Fruit fly (Drosophila melanogaster): ENCODE results near the gene CG11722.

CG11722 gene

dm6 chr3R:10054278-10054975, 9.1 kb upstream of the CG11722 start (continued):
- TF ChIP-seq eve (GFP tag; optimal IDR thresholded peaks at IDR 0.05) (no peak), tio (GFP tag; optimal IDR thresholded peaks at IDR 0.05) (no peak), dimm (GFP tag; IDR thresholded peaks at IDR 0.05) (no peak), hb (GFP tag; IDR thresholded peaks at IDR 0.05; ENCODE audit: partially characterized antibody) (no peak), zen2 (GFP tag; IDR thresholded peaks at IDR 0.05; ENCODE audit: partially characterized antibody) (no peak), Med (GFP tag) (peak; percentile 79), CG18476 (GFP tag; optimal IDR thresholded peaks at IDR 0.05) (no peak), CG4730 (GFP tag; IDR thresholded peaks at IDR 0.05) (no peak), pros (GFP tag; optimal IDR thresholded peaks at IDR 0.05) (no peak), unpg (GFP tag; optimal IDR thresholded peaks at IDR 0.05) (peak; percentile 37), YL-1 (GFP tag; optimal IDR thresholded peaks at IDR 0.05) (no peak), CG12155 (GFP tag; optimal IDR thresholded peaks at IDR 0.05) (no peak), CG10654 (GFP tag; optimal IDR thresholded peaks at IDR 0.05) (no peak), gce (GFP tag; IDR thresholded peaks at IDR 0.05) (no peak), zfh2 (GFP tag; optimal IDR thresholded peaks at IDR 0.05) (no peak), Hr51 (GFP tag; optimal IDR thresholded peaks at IDR 0.05) (peak in 1 of 2 experiments; percentile 7), row (GFP tag; IDR thresholded peaks at IDR 0.05) (peak; percentile 45; the same call in 2 of the 3 replicates), CG12391 (tag; optimal IDR thresholded peaks at IDR 0.05) (peak; percentile 23), tx (GFP tag; optimal IDR thresholded peaks at IDR 0.05) (no peak), CG1233 (GFP tag; optimal IDR thresholded peaks at IDR 0.05) (peak; percentile 0), CG12071 (GFP tag; optimal IDR thresholded peaks at IDR 0.05) (peak; percentile 57), CG15073 (GFP tag; optimal IDR thresholded peaks at IDR 0.05) (no peak), CG13624 (GFP tag; optimal IDR thresholded peaks at IDR 0.05) (no peak), B-H2 (GFP tag; optimal IDR thresholded peaks at IDR 0.05) (peak; percentile 59), CG42726 (GFP tag; IDR thresholded peaks at IDR 0.05; ENCODE audit: partially characterized antibody) (no peak), mld (GFP tag; IDR thresholded peaks at IDR 0.05; ENCODE audit: partially characterized antibody) (no peak), so (GFP tag; IDR thresholded peaks at IDR 0.05) (no peak), CG6654 (GFP tag; optimal IDR thresholded peaks at IDR 0.05) (no peak), ato (GFP tag; IDR thresholded peaks at IDR 0.05; ENCODE audit: partially characterized antibody) (no peak), CG12219 (GFP tag; optimal IDR thresholded peaks at IDR 0.05) (peak; percentile 9), CG15479 (GFP tag; optimal IDR thresholded peaks at IDR 0.05) (no peak), CG13424 (tag; optimal IDR thresholded peaks at IDR 0.05) (peak; percentile 27), twi (tag; optimal IDR thresholded peaks at IDR 0.05) (no peak), ham (GFP tag; IDR thresholded peaks at IDR 0.05) (no peak), CG33213 (GFP tag; optimal IDR thresholded peaks at IDR 0.05) (no peak), CG11504 (tag; optimal IDR thresholded peaks at IDR 0.05) (no peak), slp2 (GFP tag; optimal IDR thresholded peaks at IDR 0.05) (no peak), sna (GFP tag; IDR thresholded peaks at IDR 0.05; ENCODE audit: partially characterized antibody) (no peak), CG9437 (GFP tag; optimal IDR thresholded peaks at IDR 0.05) (peak; percentile 17), GATAe (GFP tag; conservative IDR thresholded peaks at IDR 0.05) (peak; percentile 50; the same call in 1 of the 2 replicates), CG6854 (GFP tag; optimal IDR thresholded peaks at IDR 0.05) (peak; percentile 17), sug (tag; optimal IDR thresholded peaks at IDR 0.05) (peak; percentile 80), Poxn (GFP tag; IDR thresholded peaks at IDR 0.05) (no peak), CG7963 (GFP tag; IDR thresholded peaks at IDR 0.05; ENCODE audit: partially characterized antibody) (no peak), Dfd (GFP tag; optimal IDR thresholded peaks at IDR 0.05) (no peak), pho (GFP tag; optimal IDR thresholded peaks at IDR 0.05) (no peak), CG7839 (tag; optimal IDR thresholded peaks at IDR 0.05) (peak; percentile 38), aop (GFP tag; IDR thresholded peaks at IDR 0.05) (no peak), CHES-1-like (GFP tag; optimal IDR thresholded peaks at IDR 0.05) (no peak)

Measured in whole organism, embryonic.